Worm (Caenorhabditis elegans) whole organism, L4 larva: ENCODE measurements around the gene snr-5.
A peak's percentile ranks its signal among the peaks of the same experiment; 100 is the strongest.

Source experiments
- F37D6.2 ChIP-seq: sonication (generic microtip); optimal IDR thresholded peaks from 2 replicates; lab custom pipeline; 2016; ENCODE audit warnings: mild to moderate bottlenecking, missing genetic modification characterization, missing compliant biosample characterization
- T26A8.4 ChIP-seq: fragments of 200-800 bp; sonication (Bioruptor generic); IDR thresholded peaks from 2 replicates; pipeline ENCODE4 v1.3.6; 2022; ENCODE audit warnings: missing genetic modification characterization, missing compliant biosample characterization
- Y105C5A.15 ChIP-seq: fragments of 200-800 bp; sonication (Bioruptor generic); IDR thresholded peaks from 2 replicates; pipeline ENCODE4 v1.3.6; 2022; ENCODE audit warnings: missing genetic modification characterization, missing compliant biosample characterization
- aha-1 ChIP-seq: fragments of 150-350 bp; peaks from one replicate; lab custom pipeline; 2014; ENCODE audit warnings: missing biosample characterization, missing genetic modification characterization
- ama-1 ChIP-seq: fragments of 150-350 bp; optimal IDR thresholded peaks from 2 replicates; lab custom pipeline; 2014; ENCODE audit warnings: inconsistent platforms, mixed read lengths
- ceh-20 ChIP-seq: fragments of 200-800 bp; sonication (Bioruptor generic); IDR thresholded peaks from 2 replicates; pipeline ENCODE4 v1.3.6; 2022; ENCODE audit warnings: missing genetic modification reagents, missing genetic modification characterization, missing compliant biosample characterization
- ceh-82 ChIP-seq: sonication (generic microtip); optimal IDR thresholded peaks from 2 replicates; lab custom pipeline; 2017; ENCODE audit warnings: missing biosample characterization, missing genetic modification characterization
- ctbp-1 ChIP-seq: fragments of 200-800 bp; sonication (Bioruptor generic); IDR thresholded peaks from 2 replicates; pipeline ENCODE4 v1.3.6; 2022; ENCODE audit warnings: missing genetic modification reagents, missing genetic modification characterization, missing compliant biosample characterization
- daf-16 ChIP-seq, 3 experiments: sonication (generic microtip); optimal IDR thresholded peaks; 2 replicates each; lab custom pipeline; 2016 to 2017; ENCODE audit warnings: missing genetic modification characterization in 3 of 3, missing genetic modification reagents in 3 of 3, mild to moderate bottlenecking in 2 of 3, missing compliant biosample characterization in 2 of 3, missing biosample characterization in 1 of 3, moderate library complexity in 1 of 3
- daf-19 ChIP-seq: fragments of 200-800 bp; sonication (Bioruptor generic); conservative IDR thresholded peaks from 2 replicates; pipeline ENCODE4 v1.3.6; 2022; ENCODE audit warnings: missing genetic modification characterization, missing compliant biosample characterization
- dmd-6 ChIP-seq: fragments of 200-800 bp; sonication (Bioruptor generic); IDR thresholded peaks from 2 replicates; pipeline ENCODE4 v1.3.6; 2022; ENCODE audit warnings: missing genetic modification reagents, missing genetic modification characterization, missing compliant biosample characterization
- dpl-1 ChIP-seq: fragments of 150-350 bp; optimal IDR thresholded peaks from 2 replicates; lab custom pipeline; 2014; ENCODE audit warnings: missing biosample characterization, missing genetic modification reagents, missing genetic modification characterization
- dve-1 ChIP-seq: sonication (generic microtip); optimal IDR thresholded peaks from 2 replicates; lab custom pipeline; 2017; ENCODE audit warnings: antibody characterized with exemption, mild to moderate bottlenecking, missing genetic modification characterization, missing compliant biosample characterization; ENCODE audit not compliant: insufficient read depth
- fkh-10 ChIP-seq: fragments of 150-350 bp; optimal IDR thresholded peaks from 2 replicates; lab custom pipeline; 2014; ENCODE audit warnings: missing biosample characterization, missing genetic modification reagents, missing genetic modification characterization
- gei-8 ChIP-seq: fragments of 200-800 bp; sonication (Bioruptor generic); optimal IDR thresholded peaks from 2 replicates; lab custom pipeline; 2018; ENCODE audit warnings: mild to moderate bottlenecking, missing genetic modification characterization, missing compliant biosample characterization
- hif-1 ChIP-seq, 2 experiments: sonication (generic microtip); optimal IDR thresholded peaks; 2 replicates each; lab custom pipeline; 2016 to 2017; ENCODE audit warnings: missing compliant biosample characterization in 2 of 2, missing genetic modification characterization in 2 of 2, missing genetic modification reagents in 2 of 2, missing genotype in 2 of 2, mild to moderate bottlenecking in 1 of 2
- hlh-30 ChIP-seq: sonication (generic microtip); optimal IDR thresholded peaks from 2 replicates; lab custom pipeline; 2017; ENCODE audit warnings: antibody characterized with exemption, mild to moderate bottlenecking, missing genetic modification characterization, missing compliant biosample characterization; ENCODE audit not compliant: insufficient read depth
- hmg-1.1 ChIP-seq: fragments of 200-800 bp; sonication (Bioruptor generic); IDR thresholded peaks from 2 replicates; pipeline ENCODE4 v1.3.6; 2022; ENCODE audit warnings: missing genetic modification reagents, missing genetic modification characterization, missing compliant biosample characterization
- jun-1 ChIP-seq: fragments of 150-350 bp; optimal IDR thresholded peaks from 2 replicates; lab custom pipeline; 2014; ENCODE audit warnings: missing biosample characterization, missing genetic modification reagents, missing genetic modification characterization
- lin-1 ChIP-seq: fragments of 200-800 bp; sonication (Bioruptor generic); IDR thresholded peaks from 2 replicates; pipeline ENCODE4 v1.3.6; 2022; ENCODE audit warnings: missing genetic modification reagents, missing genetic modification characterization, missing compliant biosample characterization
- lin-29 ChIP-seq: fragments of 200-800 bp; sonication (Bioruptor generic); IDR thresholded peaks from 2 replicates; pipeline ENCODE4 v1.3.6; 2022; ENCODE audit warnings: missing genetic modification reagents, missing genetic modification characterization, missing compliant biosample characterization
- lir-3 ChIP-seq: sonication (generic microtip); optimal IDR thresholded peaks from 2 replicates; lab custom pipeline; 2016; ENCODE audit warnings: mild to moderate bottlenecking, missing genetic modification characterization, missing compliant biosample characterization
- lsy-2 ChIP-seq, 2 experiments: fragments of 150-350 bp in 1 of 2; sonication (generic microtip) in 1 of 2; optimal IDR thresholded peaks; 2 replicates each; lab custom pipeline; 2014 to 2017; ENCODE audit warnings: missing biosample characterization in 2 of 2, missing genetic modification characterization in 2 of 2
- madf-9 ChIP-seq: fragments of 200-800 bp; sonication (Bioruptor generic); conservative IDR thresholded peaks from 2 replicates; pipeline ENCODE4 v1.3.6; 2022; ENCODE audit warnings: missing genetic modification reagents, missing genetic modification characterization, missing compliant biosample characterization
- mep-1 ChIP-seq: fragments of 150-350 bp; sonication (generic microtip); optimal IDR thresholded peaks from 3 replicates; lab custom pipeline; 2014; ENCODE audit warnings: missing biosample characterization, missing genetic modification characterization
- mxl-2 ChIP-seq: fragments of 200-800 bp; sonication (Bioruptor generic); conservative IDR thresholded peaks from 2 replicates; pipeline ENCODE4 v1.3.6; 2022; ENCODE audit warnings: missing genetic modification reagents, missing genetic modification characterization, missing compliant biosample characterization
- mxl-3 ChIP-seq: fragments of 200-800 bp; sonication (Bioruptor generic); optimal IDR thresholded peaks from 2 replicates; lab custom pipeline; 2018; ENCODE audit warnings: mild to moderate bottlenecking, missing genetic modification characterization, missing compliant biosample characterization
- nhr-11 ChIP-seq: fragments of 150-350 bp; optimal IDR thresholded peaks from 2 replicates; lab custom pipeline; 2014; ENCODE audit warnings: missing biosample characterization, missing genetic modification characterization
- nhr-25 ChIP-seq: sonication (generic microtip); optimal IDR thresholded peaks from 2 replicates; lab custom pipeline; 2017; ENCODE audit warnings: missing genetic modification characterization, mild to moderate bottlenecking, missing compliant biosample characterization, antibody characterized with exemption, moderate library complexity, borderline replicate concordance; ENCODE audit not compliant: insufficient read depth
- nhr-28 ChIP-seq: fragments of 150-350 bp; optimal IDR thresholded peaks from 2 replicates; lab custom pipeline; 2014; ENCODE audit warnings: missing biosample characterization, missing genetic modification characterization
- nhr-42 ChIP-seq: fragments of 200-800 bp; sonication (Bioruptor generic); IDR thresholded peaks from 2 replicates; pipeline ENCODE4 v1.3.6; 2022; ENCODE audit warnings: missing genetic modification characterization, missing compliant biosample characterization
- pqm-1 ChIP-seq: sonication (generic microtip); optimal IDR thresholded peaks from 2 replicates; lab custom pipeline; 2017; ENCODE audit warnings: missing biosample characterization, missing genetic modification characterization
- sdz-12 ChIP-seq: fragments of 200-800 bp; sonication (Bioruptor generic); optimal IDR thresholded peaks from 2 replicates; lab custom pipeline; 2018; ENCODE audit warnings: mild to moderate bottlenecking, missing genetic modification characterization, missing compliant biosample characterization
- skn-1 ChIP-seq: fragments of 150-350 bp; optimal IDR thresholded peaks from 2 replicates; lab custom pipeline; 2014; ENCODE audit warnings: missing biosample characterization, missing genetic modification characterization
- snpc-4 ChIP-seq: fragments of 150-350 bp; optimal IDR thresholded peaks from 2 replicates; lab custom pipeline; 2014; ENCODE audit warnings: missing biosample characterization, missing genetic modification characterization
- spr-1 ChIP-seq: sonication (generic microtip); optimal IDR thresholded peaks from 2 replicates; lab custom pipeline; 2016; ENCODE audit warnings: mild to moderate bottlenecking, missing genetic modification characterization, missing compliant biosample characterization
- tag-97 ChIP-seq: fragments of 200-800 bp; sonication (Bioruptor generic); IDR thresholded peaks from 2 replicates; pipeline ENCODE4 v1.3.6; 2022; ENCODE audit warnings: missing genetic modification characterization, missing compliant biosample characterization
- unc-130 ChIP-seq: sonication (generic microtip); optimal IDR thresholded peaks from 2 replicates; lab custom pipeline; 2016; ENCODE audit warnings: missing genetic modification reagents, missing genetic modification characterization, missing compliant biosample characterization
- unc-39 ChIP-seq: sonication (generic microtip); optimal IDR thresholded peaks from 2 replicates; lab custom pipeline; 2017; ENCODE audit warnings: missing biosample characterization, missing genetic modification characterization
- unc-62 ChIP-seq, 3 experiments: fragments of 150-350 bp in 1 of 3; sonication (generic microtip); optimal IDR thresholded peaks in 2 of 3; peaks in 1 of 3; 1 replicate in 1 of 3; 2 replicates in 2 of 3; lab custom pipeline; 2014 to 2017; ENCODE audit warnings: missing biosample characterization in 3 of 3, missing genetic modification characterization in 3 of 3, missing genetic modification reagents in 3 of 3, missing genotype in 1 of 3
- zag-1 ChIP-seq: fragments of 150-350 bp; optimal IDR thresholded peaks from 2 replicates; lab custom pipeline; 2014; ENCODE audit warnings: missing biosample characterization, missing genetic modification characterization
- zip-2 ChIP-seq: fragments of 150-350 bp; optimal IDR thresholded peaks from 2 replicates; lab custom pipeline; 2014; ENCODE audit warnings: missing biosample characterization, missing genetic modification characterization
- ztf-11 ChIP-seq: fragments of 150-350 bp; optimal IDR thresholded peaks from 2 replicates; lab custom pipeline; 2014; ENCODE audit warnings: missing biosample characterization, missing genetic modification characterization

snr-5 gene

ce11 chrIII:7891573-7892306 lies 29.9 kb downstream of the snr-5 start, which contains the start of the genes ZK688.5 and fahd-1 (continued):
- peak; percentile 57 for TF ChIP-seq ctbp-1
- TF ChIP-seq hlh-30 (tag; lab: Kevin White, UChicago): peak; percentile 84
- peak; percentile 98 for TF ChIP-seq mxl-3 (GFP tag; lab: Kevin White, UChicago)
- no peak for TF ChIP-seq ztf-11 (tag; lab: Kevin White, UChicago)
- TF ChIP-seq hmg-1.1 (GFP tag; lab: Robert Waterston, UW): peak; percentile 92
- no peak for TF ChIP-seq sdz-12 (GFP tag; lab: Kevin White, UChicago)
- TF ChIP-seq Y105C5A.15 (GFP tag; lab: Robert Waterston, UW): no peak
- no peak for TF ChIP-seq lir-3 (tag; lab: Kevin White, UChicago)
- no peak for TF ChIP-seq F37D6.2 (tag; lab: Kevin White, UChicago)
- TF ChIP-seq nhr-42 (GFP tag; lab: Robert Waterston, UW): no peak
- no peak for TF ChIP-seq zag-1 (tag; lab: Kevin White, UChicago)
- TF ChIP-seq aha-1 (tag; lab: Kevin White, UChicago): peak; percentile 65
- TF ChIP-seq jun-1: no peak
- no peak for TF ChIP-seq skn-1
- TF ChIP-seq mep-1: peak; percentile 88
- TF ChIP-seq daf-16 (GFP tag; optimal IDR thresholded peaks at IDR 0.05; lab: Kevin White, UChicago): no peak
- TF ChIP-seq daf-16 (tag; optimal IDR thresholded peaks at IDR 0.05; lab: Kevin White, UChicago): peak; percentile 58
- peak; percentile 18; the same call in 1 of the 2 replicates for TF ChIP-seq T26A8.4 (GFP tag; lab: Robert Waterston, UW)
- TF ChIP-seq dmd-6: peak; percentile 72
- TF ChIP-seq zip-2 (tag; lab: Kevin White, UChicago): no peak
- peak; percentile 72 for TF ChIP-seq nhr-28 (tag; lab: Kevin White, UChicago)
- TF ChIP-seq snpc-4 (tag; lab: Kevin White, UChicago): no peak
- TF ChIP-seq lsy-2 (tag; optimal IDR thresholded peaks at IDR 0.05; lab: Kevin White, UChicago): peak; percentile 23 to 67
- TF ChIP-seq dve-1 (tag; lab: Kevin White, UChicago): peak; percentile 75
- peak; percentile 85 for TF ChIP-seq nhr-25 (tag; lab: Kevin White, UChicago)
- TF ChIP-seq dpl-1 (GFP tag; lab: Kevin White, UChicago): peak; percentile 52
- TF ChIP-seq tag-97 (GFP tag; lab: Robert Waterston, UW): no peak
- TF ChIP-seq ama-1 (lab: Kevin White, UChicago): no peak
- peak; percentile 22 for TF ChIP-seq spr-1
- 0 out of 2 replicates have a peak, but pooled peaks have one; percentile 46 for TF ChIP-seq ceh-20
- TF ChIP-seq lin-1: peak; percentile 69
- TF ChIP-seq fkh-10 (GFP tag; lab: Kevin White, UChicago): peak; percentile 48
- TF ChIP-seq, all 104 proteins: peak for 36

DNA sequence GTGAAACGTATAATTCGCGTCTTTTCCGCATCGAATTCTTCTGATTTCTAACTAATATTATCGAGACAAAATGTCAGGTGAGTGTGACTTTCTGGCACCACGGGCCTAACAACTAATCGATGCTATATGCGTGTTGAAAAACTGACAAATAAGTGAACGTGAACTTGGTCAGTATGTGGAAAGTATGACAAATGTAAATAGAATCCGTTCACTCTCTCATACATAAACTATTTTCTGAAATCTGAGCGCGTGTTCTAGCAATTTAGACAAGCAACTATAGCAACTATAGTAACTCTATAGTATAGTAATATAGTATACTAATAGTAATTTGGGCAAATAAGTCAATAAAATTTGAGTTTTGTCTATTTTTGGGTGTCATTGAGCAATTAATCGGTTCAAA lies 30.5 kb downstream of the snr-5 start:
- TF ChIP-seq hlh-30 (tag; lab: Kevin White, UChicago) (peak; percentile 12), unc-62 (GFP tag; optimal IDR thresholded peaks at IDR 0.05 in 1 of 2; lab: Kevin White, UChicago) (peak in 1 of 2 experiments; percentile 79), unc-62 (tag; optimal IDR thresholded peaks at IDR 0.05; lab: Kevin White, UChicago) (no peak), hif-1 (tag; optimal IDR thresholded peaks at IDR 0.05; lab: Kevin White, UChicago) (no peak)

DNA sequence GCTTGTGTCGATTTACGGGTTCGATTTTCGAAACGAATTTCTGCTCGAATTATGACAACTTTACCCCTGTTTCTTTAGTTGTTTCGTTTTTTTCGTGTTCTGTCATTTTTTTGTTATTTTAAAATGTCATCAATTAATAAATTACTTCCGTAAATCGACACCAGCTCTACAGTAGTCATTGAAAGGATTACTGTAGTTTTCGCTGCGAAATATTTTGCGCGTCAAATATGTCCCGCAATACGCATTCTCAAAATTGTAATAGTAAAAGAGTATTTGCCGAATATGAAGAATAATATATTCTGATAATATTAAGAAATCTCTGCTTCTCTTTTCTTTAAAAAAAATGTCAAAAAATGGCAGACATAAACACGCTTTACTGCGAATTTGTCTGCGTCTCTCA lies 31.4 kb downstream of the snr-5 start:
- TF ChIP-seq daf-19 (GFP tag; lab: Robert Waterston, UW): no peak
- no peak for TF ChIP-seq nhr-11 (tag; lab: Kevin White, UChicago)
- no peak for TF ChIP-seq mxl-2 (GFP tag; lab: Robert Waterston, UW)
- TF ChIP-seq snpc-4 (tag; lab: Kevin White, UChicago): no peak
- TF ChIP-seq pqm-1: no peak
- no peak for TF ChIP-seq gei-8 (GFP tag; lab: Kevin White, UChicago)
- no peak for TF ChIP-seq lir-3 (tag; lab: Kevin White, UChicago)
- no peak for TF ChIP-seq unc-39 (tag; lab: Kevin White, UChicago)
- TF ChIP-seq ceh-82 (tag; lab: Kevin White, UChicago): no peak
- TF ChIP-seq tag-97 (GFP tag; lab: Robert Waterston, UW): no peak
- no peak for TF ChIP-seq hlh-30 (tag; lab: Kevin White, UChicago)
- no peak for TF ChIP-seq unc-130 (GFP tag; lab: Kevin White, UChicago)
- no peak for TF ChIP-seq dpl-1 (GFP tag; lab: Kevin White, UChicago)
- no peak for TF ChIP-seq sdz-12 (GFP tag; lab: Kevin White, UChicago)
- TF ChIP-seq madf-9 (GFP tag; lab: Robert Waterston, UW): no peak
- no peak for TF ChIP-seq lin-29
